Worm (Caenorhabditis elegans) whole organism, L4/young adult: ENCODE results near the gene mlt-10.

Experiments used
- W03F9.2 ChIP-seq: fragments of 150-350 bp; optimal IDR thresholded peaks from 2 replicates; lab custom pipeline; 2014; ENCODE audit warnings: missing biosample characterization, missing genetic modification characterization
- dao-5 ChIP-seq: sonication (generic microtip); optimal IDR thresholded peaks from 2 replicates; lab custom pipeline; 2016; ENCODE audit warnings: missing genotype, missing genetic modification characterization, moderate library complexity, missing compliant biosample characterization
- him-1 ChIP-seq: sonication (generic microtip); optimal IDR thresholded peaks from 2 replicates; lab custom pipeline; 2016; ENCODE audit warnings: missing genotype, missing genetic modification reagents, missing genetic modification characterization, missing compliant biosample characterization

- TF ChIP-seq him-1 = no peak
- TF ChIP-seq W03F9.2 (tag; lab: Kevin White, UChicago) = no peak
- TF ChIP-seq dao-5 (tag; lab: Kevin White, UChicago) = no peak
Observed at ce11 chrII:556185-556584, 9.7 kb downstream of the mlt-10 start, which contains the start of the genes C09E8.1 and C09E8.6.
